In genomic region chr3R:22663115-22663514, dm6 we compare ENCODE assay signal across 2 fruit fly cellular contexts.
TF ChIP-seq lines count a peak whose summit lies in the region.

No protein-coding gene starts in this region.

TF ChIP-seq in whole organism, embryonic, 481 proteins besides CTCF, POLR2A, EP300 and RAD21 (continued from another document and continues in another):
- TF ChIP-seq CG10366 (GFP tag; IDR thresholded peaks at IDR 0.05; lab: Robert Waterston, UW) (peak; percentile 78), Sox102F (GFP tag; optimal IDR thresholded peaks at IDR 0.05; lab: Kevin White, UChicago) (peak; percentile 76), CG6683 (GFP tag; optimal IDR thresholded peaks at IDR 0.05; lab: Kevin White, UChicago) (no peak), inv (GFP tag; IDR thresholded peaks at IDR 0.05; lab: Robert Waterston, UW; ENCODE audit: partially characterized antibody) (no peak), lov (optimal IDR thresholded peaks at IDR 0.05; lab: Kevin White, UChicago) (no peak), lov (GFP tag; IDR thresholded peaks at IDR 0.05; lab: Robert Waterston, UW) (no peak), ci (GFP tag; IDR thresholded peaks at IDR 0.05; lab: Robert Waterston, UW) (peak; percentile 88), dmrt11E (tag; optimal IDR thresholded peaks at IDR 0.05; lab: Kevin White, UChicago) (peak; percentile 73), ham (GFP tag; IDR thresholded peaks at IDR 0.05; lab: Robert Waterston, UW) (no peak), CG6175 (GFP tag; IDR thresholded peaks at IDR 0.05; lab: Robert Waterston, UW) (no peak), h (optimal IDR thresholded peaks at IDR 0.05; lab: Kevin White, UChicago) (no peak), Sry-β (GFP tag; optimal IDR thresholded peaks at IDR 0.05; lab: Kevin White, UChicago) (no peak), Aef1 (GFP tag; IDR thresholded peaks at IDR 0.05; lab: Robert Waterston, UW) (peak; percentile 41; the same call in 1 of the 3 replicates), Fer2 (tag; optimal IDR thresholded peaks at IDR 0.05; lab: Kevin White, UChicago) (peak; percentile 32), sim (GFP tag; IDR thresholded peaks at IDR 0.05; lab: Robert Waterston, UW) (peak; percentile 29; the same call in 1 of the 2 replicates), nerfin-2 (GFP tag; IDR thresholded peaks at IDR 0.05; lab: Robert Waterston, UW; ENCODE audit: partially characterized antibody) (no peak), CG15696 (tag; optimal IDR thresholded peaks at IDR 0.05; lab: Kevin White, UChicago) (no peak), CG43689 (GFP tag; IDR thresholded peaks at IDR 0.05; lab: Robert Waterston, UW) (no peak), CG8359 (GFP tag; optimal IDR thresholded peaks at IDR 0.05; lab: Kevin White, UChicago; ENCODE audit: borderline replicate concordance) (peak; percentile 1), gt (GFP tag; IDR thresholded peaks at IDR 0.05; lab: Robert Waterston, UW) (no peak), bbx (GFP tag; IDR thresholded peaks at IDR 0.05; lab: Robert Waterston, UW; ENCODE audit: partially characterized antibody) (no peak), Nf-YB (GFP tag; optimal IDR thresholded peaks at IDR 0.05; lab: Kevin White, UChicago) (peak; percentile 33), CG12744 (GFP tag; optimal IDR thresholded peaks at IDR 0.05; lab: Kevin White, UChicago) (peak; percentile 2), CG1832 (GFP tag; optimal IDR thresholded peaks at IDR 0.05; lab: Kevin White, UChicago) (no peak), Fer3 (tag; optimal IDR thresholded peaks at IDR 0.05; lab: Kevin White, UChicago) (peak; percentile 62), CG10321 (GFP tag; IDR thresholded peaks at IDR 0.05; lab: Robert Waterston, UW) (0 out of 2 replicates have a peak, but pooled peaks have one; percentile 28), sens (GFP tag; lab: Kevin White, UChicago) (peak; percentile 83), ssp (GFP tag; IDR thresholded peaks at IDR 0.05; lab: Robert Waterston, UW) (peak; percentile 39), Kr (GFP tag; optimal IDR thresholded peaks at IDR 0.05; lab: Kevin White, UChicago) (no peak), CG9609 (GFP tag; optimal IDR thresholded peaks at IDR 0.05; lab: Kevin White, UChicago) (no peak), CG17568 (GFP tag; optimal IDR thresholded peaks at IDR 0.05; lab: Kevin White, UChicago) (peak; percentile 50), CG15601 (tag; optimal IDR thresholded peaks at IDR 0.05; lab: Kevin White, UChicago) (peak; percentile 21), maf-S (GFP tag; optimal IDR thresholded peaks at IDR 0.05; lab: Kevin White, UChicago) (no peak), chm (GFP tag; IDR thresholded peaks at IDR 0.05; lab: Robert Waterston, UW) (no peak), Blimp-1 (GFP tag; optimal IDR thresholded peaks at IDR 0.05; lab: Kevin White, UChicago) (peak; percentile 61), TFAM (GFP tag; optimal IDR thresholded peaks at IDR 0.05; lab: Kevin White, UChicago) (no peak), vfl (GFP tag; optimal IDR thresholded peaks at IDR 0.05; lab: Kevin White, UChicago) (peak; percentile 13), CG9797 (GFP tag; optimal IDR thresholded peaks at IDR 0.05; lab: Kevin White, UChicago) (no peak), bcd (GFP tag; optimal IDR thresholded peaks at IDR 0.05; lab: Kevin White, UChicago) (peak; percentile 39), CG1529 (GFP tag; optimal IDR thresholded peaks at IDR 0.05; lab: Kevin White, UChicago) (peak; percentile 42), CG16815 (GFP tag; optimal IDR thresholded peaks at IDR 0.05; lab: Kevin White, UChicago) (peak; percentile 59), CG9727 (GFP tag; optimal IDR thresholded peaks at IDR 0.05; lab: Kevin White, UChicago) (peak; percentile 55), CG12659 (GFP tag; optimal IDR thresholded peaks at IDR 0.05; lab: Kevin White, UChicago) (peak; percentile 58), CG8290 (GFP tag; optimal IDR thresholded peaks at IDR 0.05; lab: Kevin White, UChicago) (no peak), CG8290 (tag; optimal IDR thresholded peaks at IDR 0.05; lab: Kevin White, UChicago) (peak in 1 of 2 experiments; percentile 91), corto (GFP tag; optimal IDR thresholded peaks at IDR 0.05; lab: Kevin White, UChicago) (no peak), wek (GFP tag; optimal IDR thresholded peaks at IDR 0.05; lab: Kevin White, UChicago) (no peak), stc (GFP tag; IDR thresholded peaks at IDR 0.05; lab: Robert Waterston, UW) (peak; percentile 63; the same call in 1 of the 2 replicates), MTF-1 (GFP tag; optimal IDR thresholded peaks at IDR 0.05; lab: Kevin White, UChicago; ENCODE audit: borderline replicate concordance) (no peak), az2 (GFP tag; optimal IDR thresholded peaks at IDR 0.05; lab: Kevin White, UChicago) (peak; percentile 71), Taf1 (GFP tag; IDR thresholded peaks at IDR 0.05; lab: Robert Waterston, UW) (no peak), CG13296 (GFP tag; optimal IDR thresholded peaks at IDR 0.05; lab: Kevin White, UChicago) (peak; percentile 46), fru (optimal IDR thresholded peaks at IDR 0.05; lab: Kevin White, UChicago) (no peak), CG5180 (GFP tag; optimal IDR thresholded peaks at IDR 0.05; lab: Kevin White, UChicago) (peak; percentile 35), bab2 (GFP tag; optimal IDR thresholded peaks at IDR 0.05; lab: Kevin White, UChicago) (peak; percentile 46), Camta (GFP tag; optimal IDR thresholded peaks at IDR 0.05; lab: Kevin White, UChicago) (peak; percentile 26), CG7745 (tag; optimal IDR thresholded peaks at IDR 0.05; lab: Kevin White, UChicago) (no peak), CG2120 (GFP tag; optimal IDR thresholded peaks at IDR 0.05; lab: Kevin White, UChicago) (peak; percentile 81), Dfd (GFP tag; optimal IDR thresholded peaks at IDR 0.05; lab: Kevin White, UChicago) (no peak), CG6689 (GFP tag; IDR thresholded peaks at IDR 0.05; lab: Robert Waterston, UW) (peak; percentile 54; the same call in 1 of the 2 replicates), ERR (GFP tag; optimal IDR thresholded peaks at IDR 0.05; lab: Kevin White, UChicago) (no peak), Dll (GFP tag; IDR thresholded peaks at IDR 0.05; lab: Robert Waterston, UW; ENCODE audit: partially characterized antibody) (no peak), CG10147 (GFP tag; optimal IDR thresholded peaks at IDR 0.05; lab: Kevin White, UChicago) (peak; percentile 72), CkIIα-i1 (GFP tag; IDR thresholded peaks at IDR 0.05; lab: Robert Waterston, UW) (no peak), Vsx1 (GFP tag; optimal IDR thresholded peaks at IDR 0.05; lab: Kevin White, UChicago) (peak; percentile 8)

TF ChIP-seq in whole organism, prepupa, 60 proteins besides CTCF, POLR2A, EP300 and RAD21 (continued from another document):
- TF ChIP-seq Smox (GFP tag; optimal IDR thresholded peaks at IDR 0.05; lab: Kevin White, UChicago) (peak; percentile 22), eg (GFP tag; IDR thresholded peaks at IDR 0.05; lab: Robert Waterston, UW) (peak; percentile 67), Hr4 (GFP tag; optimal IDR thresholded peaks at IDR 0.05; lab: Kevin White, UChicago) (peak; percentile 87), acj6 (GFP tag; optimal IDR thresholded peaks at IDR 0.05; lab: Kevin White, UChicago) (peak; percentile 73), CG15336 (GFP tag; IDR thresholded peaks at IDR 0.05; lab: Robert Waterston, UW) (peak; percentile 88), svp (GFP tag; lab: Kevin White, UChicago) (no peak), dac (GFP tag; optimal IDR thresholded peaks at IDR 0.05; lab: Kevin White, UChicago) (no peak), CG31627 (GFP tag; optimal IDR thresholded peaks at IDR 0.05; lab: Kevin White, UChicago) (peak; percentile 42), CG11762 (GFP tag; optimal IDR thresholded peaks at IDR 0.05; lab: Kevin White, UChicago; ENCODE audit: insufficient read depth) (no peak), CG6163 (GFP tag; IDR thresholded peaks at IDR 0.05; lab: Robert Waterston, UW) (peak; percentile 76; the same call in 2 of the 3 replicates), cyc (GFP tag; optimal IDR thresholded peaks at IDR 0.05; lab: Kevin White, UChicago) (no peak), Blimp-1 (GFP tag; optimal IDR thresholded peaks at IDR 0.05; lab: Kevin White, UChicago) (no peak), Eip78C (GFP tag; lab: Kevin White, UChicago) (peak; percentile 81), Met (GFP tag; optimal IDR thresholded peaks at IDR 0.05; lab: Kevin White, UChicago) (peak; percentile 37), Sox14 (GFP tag; optimal IDR thresholded peaks at IDR 0.05; lab: Kevin White, UChicago) (peak; percentile 64), salr (GFP tag; optimal IDR thresholded peaks at IDR 0.05; lab: Kevin White, UChicago) (peak; percentile 28 to 69), Hr39 (GFP tag; optimal IDR thresholded peaks at IDR 0.05; lab: Kevin White, UChicago) (peak; percentile 41), CG4318 (GFP tag; optimal IDR thresholded peaks at IDR 0.05; lab: Kevin White, UChicago) (peak; percentile 62), CG11902 (GFP tag; optimal IDR thresholded peaks at IDR 0.05; lab: Kevin White, UChicago) (no peak), Lpt (GFP tag; optimal IDR thresholded peaks at IDR 0.05; lab: Kevin White, UChicago) (peak; percentile 10), CG1621 (tag; optimal IDR thresholded peaks at IDR 0.05; lab: Kevin White, UChicago) (peak; percentile 32), CG7368 (GFP tag; optimal IDR thresholded peaks at IDR 0.05; lab: Kevin White, UChicago) (no peak)
